Fruit fly (Drosophila melanogaster): ENCODE measurements around the gene CG33108.

Gene CG33108

DNA sequence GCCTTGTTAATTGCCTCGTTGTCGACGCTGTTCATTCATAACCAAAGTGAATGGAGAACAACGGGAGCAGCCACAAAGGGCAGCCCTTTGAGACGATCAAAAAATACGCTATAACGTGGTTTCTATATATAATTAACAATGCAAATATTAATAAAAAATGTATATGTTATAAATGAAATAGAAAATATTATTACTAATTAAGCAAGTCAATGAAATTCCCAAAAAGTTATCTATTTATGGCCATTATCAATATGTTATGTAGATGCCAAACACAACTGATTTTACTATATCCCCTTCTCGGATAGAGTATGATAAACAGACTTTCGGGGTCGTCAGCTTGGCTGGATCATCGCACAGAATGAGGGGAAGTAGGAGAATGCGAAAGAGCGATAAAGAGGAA lies 26.0 kb upstream of the CG33108 start:
- TF ChIP-seq Sp1 (GFP tag; optimal IDR thresholded peaks at IDR 0.05) (no peak), Mio (GFP tag; optimal IDR thresholded peaks at IDR 0.05) (no peak), ey (GFP tag; optimal IDR thresholded peaks at IDR 0.05) (no peak), sv (GFP tag; optimal IDR thresholded peaks at IDR 0.05) (no peak), CG32264 (GFP tag; optimal IDR thresholded peaks at IDR 0.05) (no peak), pan (optimal IDR thresholded peaks at IDR 0.05) (no peak), Myc (optimal IDR thresholded peaks at IDR 0.05) (no peak), woc (GFP tag; optimal IDR thresholded peaks at IDR 0.05) (no peak)

DNA sequence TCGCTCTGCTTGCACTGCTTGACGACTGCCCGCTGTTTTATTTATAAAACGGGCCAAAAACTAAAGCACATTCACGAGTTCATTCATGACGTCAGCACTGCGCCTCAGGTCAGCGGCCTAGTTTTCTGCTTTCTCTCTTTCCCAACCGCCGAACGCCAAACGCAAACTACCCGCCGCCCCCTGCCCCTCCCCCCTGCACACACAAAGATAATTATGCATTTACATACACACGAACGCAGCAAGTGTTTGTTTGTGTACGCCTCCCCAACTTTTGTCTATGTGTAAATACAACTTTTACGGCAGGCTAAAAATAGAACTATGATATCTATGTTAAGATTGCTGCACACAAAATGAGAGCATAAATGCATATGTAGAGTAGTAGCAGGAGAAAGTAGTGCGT lies 24.3 kb upstream of the CG33108 start:
- TF ChIP-seq N (GFP tag; optimal IDR thresholded peaks at IDR 0.05) (no peak), sv (GFP tag; optimal IDR thresholded peaks at IDR 0.05) (no peak), Rel (GFP tag; optimal IDR thresholded peaks at IDR 0.05) (no peak), Rel (tag; optimal IDR thresholded peaks at IDR 0.05) (no peak), dmrt93B (GFP tag; optimal IDR thresholded peaks at IDR 0.05) (no peak), tai (GFP tag; optimal IDR thresholded peaks at IDR 0.05) (no peak), dl (GFP tag; optimal IDR thresholded peaks at IDR 0.05; ENCODE audit: insufficient read depth in 1 of 2, partially characterized antibody in 2 of 2) (no peak), HLH106 (tag; optimal IDR thresholded peaks at IDR 0.05) (no peak), woc (GFP tag; optimal IDR thresholded peaks at IDR 0.05) (no peak), OdsH (GFP tag; optimal IDR thresholded peaks at IDR 0.05) (no peak), h (GFP tag; optimal IDR thresholded peaks at IDR 0.05) (no peak), CrebA (GFP tag; optimal IDR thresholded peaks at IDR 0.05; ENCODE audit: borderline replicate concordance) (no peak), rgr (GFP tag; optimal IDR thresholded peaks at IDR 0.05) (no peak), Hr78 (GFP tag; optimal IDR thresholded peaks at IDR 0.05) (no peak), Jra (GFP tag; optimal IDR thresholded peaks at IDR 0.05) (no peak), Mio (GFP tag; optimal IDR thresholded peaks at IDR 0.05) (no peak), Vsx2 (GFP tag; optimal IDR thresholded peaks at IDR 0.05; ENCODE audit: partially characterized antibody) (no peak)

DNA sequence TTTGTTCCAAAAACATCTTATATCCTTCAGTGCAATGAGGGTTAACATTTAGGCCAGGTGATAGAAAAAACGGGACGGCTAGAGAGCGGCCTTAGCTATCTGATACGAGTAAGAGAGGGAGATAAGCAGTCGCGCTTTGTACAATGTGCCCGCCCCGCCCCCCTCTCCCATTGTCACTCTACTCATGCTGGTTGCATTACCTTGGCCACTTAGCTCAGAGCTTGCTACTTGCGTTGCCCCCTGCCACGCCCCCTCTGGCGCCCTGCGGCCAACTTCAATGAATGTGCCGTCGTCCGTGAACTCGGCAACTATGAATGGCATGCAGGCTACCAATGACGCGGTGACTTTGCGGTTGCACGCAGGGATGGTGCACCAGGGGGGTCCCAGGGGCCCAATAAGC lies 23.7 kb upstream of the CG33108 start:
- no peak for TF ChIP-seq brk (GFP tag; optimal IDR thresholded peaks at IDR 0.05)
- no peak for TF ChIP-seq N (GFP tag; optimal IDR thresholded peaks at IDR 0.05)
- no peak for TF ChIP-seq lola (GFP tag; optimal IDR thresholded peaks at IDR 0.05)
- TF ChIP-seq dmrt93B (GFP tag; optimal IDR thresholded peaks at IDR 0.05) = no peak
- TF ChIP-seq CrebA (GFP tag; optimal IDR thresholded peaks at IDR 0.05; ENCODE audit: borderline replicate concordance) = no peak

DNA sequence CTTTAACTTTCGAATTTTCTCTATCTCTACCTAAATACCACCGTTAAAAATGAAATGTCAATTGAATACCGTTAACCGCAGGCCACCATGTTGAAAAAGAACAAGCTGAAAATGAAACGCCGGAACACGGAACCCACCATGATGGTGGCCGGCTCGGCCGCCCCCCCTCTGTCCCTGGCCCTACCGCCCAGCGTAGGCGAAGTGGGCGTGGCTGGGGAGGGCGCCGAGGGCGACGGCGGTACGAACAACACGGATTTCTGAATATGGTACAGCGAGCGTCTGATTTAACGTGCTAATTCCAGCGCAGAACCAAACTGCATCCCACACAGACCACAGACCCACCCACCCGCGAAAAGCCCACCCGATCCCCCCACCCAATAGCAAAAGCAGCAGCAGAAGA lies 13.8 kb upstream of the CG33108 start:
- TF ChIP-seq Hr78 (GFP tag; optimal IDR thresholded peaks at IDR 0.05) (no peak), dsf (GFP tag; optimal IDR thresholded peaks at IDR 0.05; ENCODE audit: borderline replicate concordance) (no peak), Dfd (GFP tag; optimal IDR thresholded peaks at IDR 0.05) (peak; percentile 93)

DNA sequence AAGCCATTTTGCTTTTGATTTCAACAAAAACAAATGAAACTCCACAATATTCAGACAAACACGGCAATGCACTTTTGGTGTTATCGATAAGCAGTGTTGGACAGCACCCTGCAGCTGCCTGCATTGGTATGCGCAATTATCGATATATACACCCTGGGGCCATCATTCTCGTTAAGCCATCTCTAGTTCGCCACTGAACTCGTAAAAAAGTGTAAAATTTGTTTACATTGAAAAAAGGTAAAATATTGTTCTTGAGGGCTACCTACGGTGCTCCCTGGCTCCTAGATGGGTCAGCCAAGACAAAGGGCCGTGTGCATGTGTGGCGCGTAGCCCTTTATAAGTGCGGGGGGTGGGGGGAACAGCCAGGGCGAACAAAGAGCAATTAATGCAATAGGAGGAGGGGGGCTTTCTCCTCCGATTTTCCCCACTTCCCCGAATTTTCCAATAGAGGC lies 9.0 kb upstream of the CG33108 start, which contains the start of the genes CG13603 and CG5902:
Gene CG13603, minus strand, starts transcription at position 91 of the 452 bp plus-strand sequence.
Gene CG5902, plus strand, starts transcription at position 164 of the 452 bp plus-strand sequence.
- peak; percentile 97 for TF ChIP-seq Hr83 (GFP tag; optimal IDR thresholded peaks at IDR 0.05; ENCODE audit: poor library complexity, severe bottlenecking)
- no peak for TF ChIP-seq sage (GFP tag; optimal IDR thresholded peaks at IDR 0.05)
- peak; percentile 88 for TF ChIP-seq Hnf4 (GFP tag; optimal IDR thresholded peaks at IDR 0.05)
- TF ChIP-seq br (GFP tag; optimal IDR thresholded peaks at IDR 0.05) = peak; percentile 71
- TF ChIP-seq Myc (optimal IDR thresholded peaks at IDR 0.05) = no peak
- TF ChIP-seq HLH106 (tag; optimal IDR thresholded peaks at IDR 0.05) = peak; percentile 35
- peak; percentile 72 for TF ChIP-seq fru (GFP tag; optimal IDR thresholded peaks at IDR 0.05)
- no peak for TF ChIP-seq Mio (GFP tag; optimal IDR thresholded peaks at IDR 0.05)
- TF ChIP-seq dl (GFP tag; optimal IDR thresholded peaks at IDR 0.05; ENCODE audit: insufficient read depth in 1 of 2, partially characterized antibody in 2 of 2) = no peak
- TF ChIP-seq Dif (GFP tag; optimal IDR thresholded peaks at IDR 0.05; ENCODE audit: partially characterized antibody) = no peak
- peak; percentile 83 for TF ChIP-seq Vsx2 (GFP tag; optimal IDR thresholded peaks at IDR 0.05; ENCODE audit: partially characterized antibody)
- TF ChIP-seq GATAd (GFP tag; optimal IDR thresholded peaks at IDR 0.05) = no peak
- no peak for TF ChIP-seq Rel (GFP tag; optimal IDR thresholded peaks at IDR 0.05)
- peak; percentile 64 for TF ChIP-seq Rel (tag; optimal IDR thresholded peaks at IDR 0.05)
- TF ChIP-seq foxo (GFP tag; optimal IDR thresholded peaks at IDR 0.05) = peak in 1 of 2 experiments; percentile 73
- TF ChIP-seq Hr78 (GFP tag; optimal IDR thresholded peaks at IDR 0.05) = no peak
- no peak for TF ChIP-seq usp (GFP tag; optimal IDR thresholded peaks at IDR 0.05)
- no peak for TF ChIP-seq dmrt93B (GFP tag; optimal IDR thresholded peaks at IDR 0.05)
- TF ChIP-seq jim (GFP tag; optimal IDR thresholded peaks at IDR 0.05) = peak; percentile 45
- TF ChIP-seq OdsH (GFP tag; optimal IDR thresholded peaks at IDR 0.05) = peak; percentile 62
- TF ChIP-seq h (GFP tag; optimal IDR thresholded peaks at IDR 0.05) = peak; percentile 74
- TF ChIP-seq N (GFP tag; optimal IDR thresholded peaks at IDR 0.05) = no peak
- peak; percentile 77 for TF ChIP-seq Jra (GFP tag; optimal IDR thresholded peaks at IDR 0.05)
- no peak for TF ChIP-seq CG32264 (GFP tag; optimal IDR thresholded peaks at IDR 0.05)
- no peak for TF ChIP-seq dsf (GFP tag; optimal IDR thresholded peaks at IDR 0.05; ENCODE audit: borderline replicate concordance)
- TF ChIP-seq woc (GFP tag; optimal IDR thresholded peaks at IDR 0.05) = no peak
- peak; percentile 47 for TF ChIP-seq CG9705 (GFP tag; optimal IDR thresholded peaks at IDR 0.05)
- TF ChIP-seq Sp1 (GFP tag; optimal IDR thresholded peaks at IDR 0.05) = peak; percentile 15
- peak; percentile 22 for TF ChIP-seq psq (GFP tag; optimal IDR thresholded peaks at IDR 0.05)
- TF ChIP-seq sv (GFP tag; optimal IDR thresholded peaks at IDR 0.05) = peak; percentile 14
- peak; percentile 75 for TF ChIP-seq rgr (GFP tag; optimal IDR thresholded peaks at IDR 0.05)
